Fruit fly (Drosophila melanogaster): ENCODE results near the gene PPYR1.

dm6 chrX:15206536-15206935 lies 38.2 kb downstream of the PPYR1 start, which contains the start of gene CG32588:
- TF ChIP-seq CG32121 (GFP tag; IDR thresholded peaks at IDR 0.05) (no peak), CG34367 (tag; optimal IDR thresholded peaks at IDR 0.05) (no peak), CG8159 (tag; optimal IDR thresholded peaks at IDR 0.05) (no peak), CG12605 (GFP tag; IDR thresholded peaks at IDR 0.05) (no peak), CG14655 (GFP tag; optimal IDR thresholded peaks at IDR 0.05) (no peak), EcR (GFP tag; optimal IDR thresholded peaks at IDR 0.05) (no peak), CG13204 (GFP tag; optimal IDR thresholded peaks at IDR 0.05) (no peak), CG9948 (tag; optimal IDR thresholded peaks at IDR 0.05) (no peak), gl (tag; optimal IDR thresholded peaks at IDR 0.05) (no peak), CG10348 (GFP tag; IDR thresholded peaks at IDR 0.05) (no peak), Ets98B (GFP tag; IDR thresholded peaks at IDR 0.05) (no peak), D1 (tag; optimal IDR thresholded peaks at IDR 0.05) (no peak)

All from whole organism, pupa.